Worm (Caenorhabditis elegans): Measurements from ENCODE around the gene Y113G7A.13.

Y113G7A.13 gene

ce11 chrV:20142285-20142684 lies 5.7 kb upstream of the Y113G7A.13 start, which contains the start of gene Y113G7A.12:
Gene Y113G7A.12, plus strand, starts transcription at chrV:20142585.
- TF ChIP-seq mec-3 (tag; optimal IDR thresholded peaks at IDR 0.05; ENCODE audit: borderline replicate concordance) (no peak), ztf-16 (tag; optimal IDR thresholded peaks at IDR 0.05) (no peak), pqm-1 (tag; optimal IDR thresholded peaks at IDR 0.05) (no peak), hlh-15 (tag; optimal IDR thresholded peaks at IDR 0.05) (no peak), odd-2 (tag; optimal IDR thresholded peaks at IDR 0.05) (no peak), pag-3 (tag; optimal IDR thresholded peaks at IDR 0.05; ENCODE audit: borderline replicate concordance) (no peak), unc-42 (tag; optimal IDR thresholded peaks at IDR 0.05) (no peak), fkh-10 (GFP tag; optimal IDR thresholded peaks at IDR 0.05) (no peak), dmd-4 (tag; optimal IDR thresholded peaks at IDR 0.05; ENCODE audit: borderline replicate concordance) (no peak), ttx-3 (tag; optimal IDR thresholded peaks at IDR 0.05) (no peak), che-1 (tag; optimal IDR thresholded peaks at IDR 0.05) (no peak), elt-2 (tag; optimal IDR thresholded peaks at IDR 0.05) (no peak), ceh-19 (GFP tag; optimal IDR thresholded peaks at IDR 0.05) (no peak), K09A11.1 (tag; optimal IDR thresholded peaks at IDR 0.05; ENCODE audit: insufficient read depth) (no peak)

ce11 chrV:20143711-20144110 lies 4.3 kb upstream of the Y113G7A.13 start:
- TF ChIP-seq pha-2 (tag; optimal IDR thresholded peaks at IDR 0.05) (no peak), unc-55 (GFP tag; optimal IDR thresholded peaks at IDR 0.05) (no peak), C08G9.2 (tag; optimal IDR thresholded peaks at IDR 0.05) (no peak), hlh-13 (GFP tag; optimal IDR thresholded peaks at IDR 0.05) (no peak), Y22D7AL.16 (tag; optimal IDR thresholded peaks at IDR 0.05) (no peak), hlh-30 (tag; optimal IDR thresholded peaks at IDR 0.05; ENCODE audit: insufficient read depth) (no peak), ceh-48 (tag; optimal IDR thresholded peaks at IDR 0.05) (no peak), ztf-16 (tag; optimal IDR thresholded peaks at IDR 0.05) (no peak), C38D4.7 (GFP tag; optimal IDR thresholded peaks at IDR 0.05) (no peak), ceh-2 (tag; optimal IDR thresholded peaks at IDR 0.05) (no peak), syd-9 (tag; optimal IDR thresholded peaks at IDR 0.05) (no peak), ceh-24 (tag; optimal IDR thresholded peaks at IDR 0.05) (no peak)

- TF ChIP-seq ceh-9 (tag; optimal IDR thresholded peaks at IDR 0.05) (no peak), ets-4 (tag; optimal IDR thresholded peaks at IDR 0.05) (no peak), sox-4 (tag; optimal IDR thresholded peaks at IDR 0.05) (no peak), pqm-1 (tag; optimal IDR thresholded peaks at IDR 0.05) (no peak), nfya-1 (tag; optimal IDR thresholded peaks at IDR 0.05) (no peak), rnt-1 (tag; optimal IDR thresholded peaks at IDR 0.05) (no peak), ceh-31 (tag; optimal IDR thresholded peaks at IDR 0.05) (no peak), unc-42 (tag; optimal IDR thresholded peaks at IDR 0.05) (no peak), sdc-2 (tag; optimal IDR thresholded peaks at IDR 0.05) (no peak), hlh-8 (tag; optimal IDR thresholded peaks at IDR 0.05) (no peak), unc-55 (GFP tag; optimal IDR thresholded peaks at IDR 0.05) (no peak), unc-3 (GFP tag; conservative IDR thresholded peaks at IDR 0.05) (no peak), unc-3 (tag; optimal IDR thresholded peaks at IDR 0.05) (no peak), ceh-22 (tag; optimal IDR thresholded peaks at IDR 0.05) (no peak), ahr-1 (tag; optimal IDR thresholded peaks at IDR 0.05) (no peak)
Observed at ce11 chrV:20151432-20151831, 3.4 kb downstream of the Y113G7A.13 start, which contains the start of gene F19B2.7. Gene F19B2.7, plus strand, starts transcription at chrV:20151732.

- TF ChIP-seq ceh-30 (tag; optimal IDR thresholded peaks at IDR 0.05) = no peak
- TF ChIP-seq rnt-1 (tag; optimal IDR thresholded peaks at IDR 0.05) = no peak
- TF ChIP-seq ceh-19 (GFP tag; optimal IDR thresholded peaks at IDR 0.05) = no peak
- TF ChIP-seq ceh-22 (tag; optimal IDR thresholded peaks at IDR 0.05) = no peak
- TF ChIP-seq T23F11.4 (GFP tag; optimal IDR thresholded peaks at IDR 0.05) = no peak
- TF ChIP-seq gmeb-2 (tag; optimal IDR thresholded peaks at IDR 0.05) = no peak
- TF ChIP-seq nhr-232 (tag; optimal IDR thresholded peaks at IDR 0.05) = no peak
- TF ChIP-seq unc-3 (GFP tag; conservative IDR thresholded peaks at IDR 0.05) = no peak
- no peak for TF ChIP-seq unc-3 (tag; optimal IDR thresholded peaks at IDR 0.05)
- TF ChIP-seq hlh-15 (tag; optimal IDR thresholded peaks at IDR 0.05) = no peak
- no peak for TF ChIP-seq pha-2 (tag; optimal IDR thresholded peaks at IDR 0.05)
- no peak for TF ChIP-seq pax-1 (tag; optimal IDR thresholded peaks at IDR 0.05)
- TF ChIP-seq hlh-13 (GFP tag; optimal IDR thresholded peaks at IDR 0.05) = no peak
- no peak for TF ChIP-seq pat-9 (tag; optimal IDR thresholded peaks at IDR 0.05)
- no peak for TF ChIP-seq elt-4 (tag; optimal IDR thresholded peaks at IDR 0.05)
- TF ChIP-seq mec-3 (tag; optimal IDR thresholded peaks at IDR 0.05; ENCODE audit: borderline replicate concordance) = no peak
Observed at ce11 chrV:20151855-20152254, 3.9 kb downstream of the Y113G7A.13 start.
